Fruit fly (Drosophila melanogaster): ENCODE measurements around the gene CG10184.

Gene CG10184

DNA sequence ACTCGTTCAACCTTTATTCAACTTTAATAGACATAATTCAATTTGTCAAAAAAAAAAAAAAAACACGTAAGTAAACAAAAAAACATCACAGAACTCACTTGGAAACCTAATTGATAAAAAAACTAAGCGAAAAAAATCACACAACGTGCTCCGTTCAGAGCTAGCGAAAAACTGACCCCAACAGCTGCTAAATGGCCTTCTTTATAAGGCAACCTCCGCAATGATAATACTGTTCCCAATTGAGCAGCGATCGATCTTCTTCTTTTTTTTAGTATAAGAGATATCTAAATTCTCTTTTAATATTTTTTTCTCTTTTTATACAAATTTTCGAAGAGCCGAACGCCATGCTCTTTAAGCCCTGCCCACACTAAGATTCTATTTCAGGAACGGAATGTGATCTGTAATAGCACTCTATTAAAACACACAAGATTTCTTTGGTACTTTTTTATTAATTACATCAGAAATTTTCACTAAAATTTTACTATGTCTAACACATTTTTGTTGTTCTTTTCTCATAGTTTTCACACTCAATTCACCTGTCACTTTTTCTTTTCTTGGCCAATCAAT lies at the start of gene CG10184:
CG10184 (minus strand) TSS at position 181 of the 567 bp plus-strand sequence.
- TF ChIP-seq CG9948 (tag; optimal IDR thresholded peaks at IDR 0.05): no peak
- TF ChIP-seq Pif1A (GFP tag; optimal IDR thresholded peaks at IDR 0.05): peak; percentile 48
- no peak for TF ChIP-seq Snoo (tag; optimal IDR thresholded peaks at IDR 0.05)
- TF ChIP-seq CG14655 (GFP tag; optimal IDR thresholded peaks at IDR 0.05): peak; percentile 16
- no peak for TF ChIP-seq CG13204 (GFP tag; optimal IDR thresholded peaks at IDR 0.05)
- peak; percentile 30 for TF ChIP-seq gl (tag; optimal IDR thresholded peaks at IDR 0.05)
- TF ChIP-seq Ets98B (GFP tag; IDR thresholded peaks at IDR 0.05): no peak; the same call in 1 of the 2 replicates
- peak; percentile 13 for TF ChIP-seq CG17806 (tag; optimal IDR thresholded peaks at IDR 0.05)
- peak; percentile 61 for TF ChIP-seq CG12605 (GFP tag; IDR thresholded peaks at IDR 0.05)

DNA sequence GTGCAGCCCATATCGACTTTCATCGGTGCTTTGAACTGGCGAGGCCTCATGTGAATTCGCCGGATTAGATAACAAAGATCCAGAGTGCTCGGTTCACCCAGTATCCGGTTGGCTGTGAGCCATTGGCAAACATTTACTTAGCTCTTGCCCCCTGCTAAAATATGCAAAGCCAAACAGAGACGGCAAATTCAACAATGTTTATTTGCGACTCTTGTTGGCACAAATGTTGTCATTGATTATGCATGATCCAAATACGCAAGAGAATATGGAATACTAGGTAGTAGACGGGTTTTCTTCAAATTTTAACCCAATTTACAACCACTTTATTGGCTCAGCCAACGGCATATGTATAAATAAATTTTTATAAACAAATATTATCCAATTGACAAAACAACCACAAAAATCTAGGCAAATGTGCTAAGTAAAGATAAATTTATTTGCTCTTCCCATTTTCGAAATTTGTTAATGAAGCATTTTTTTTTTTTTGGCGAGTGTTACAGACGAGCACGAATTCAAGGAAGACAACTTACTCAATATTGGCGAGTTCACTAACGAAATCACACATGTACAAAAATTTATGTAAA lies 47.3 kb upstream of the CG10184 start:
- TF ChIP-seq CG4496 (GFP tag; IDR thresholded peaks at IDR 0.05) (peak; percentile 31; the same call in 1 of the 3 replicates), fd96Ca (GFP tag; IDR thresholded peaks at IDR 0.05) (no peak), Snoo (tag; optimal IDR thresholded peaks at IDR 0.05) (peak; percentile 40), Pif1A (GFP tag; optimal IDR thresholded peaks at IDR 0.05) (peak; percentile 12)

DNA sequence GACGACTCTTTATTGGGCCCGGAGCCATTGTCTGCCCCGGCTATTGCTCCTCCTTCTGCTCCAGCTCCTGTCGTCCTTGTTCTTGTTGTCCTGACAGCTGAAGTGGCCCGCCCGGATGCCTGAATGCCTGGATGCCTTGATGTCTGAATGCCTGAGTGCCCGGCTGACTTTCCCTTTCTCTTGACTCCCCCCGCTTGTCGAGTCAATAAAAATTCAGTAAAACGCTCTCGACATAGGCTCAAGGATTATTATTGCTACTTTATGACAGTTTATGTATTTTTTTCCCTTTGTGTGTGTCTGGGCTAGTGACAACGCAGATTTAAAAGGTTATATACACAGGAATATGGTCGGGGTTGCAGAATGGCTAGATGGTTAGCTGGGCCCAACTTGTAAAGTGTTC lies 44.5 kb upstream of the CG10184 start:
- TF ChIP-seq CG34367 (tag; optimal IDR thresholded peaks at IDR 0.05) (no peak), CG10348 (GFP tag; IDR thresholded peaks at IDR 0.05) (no peak), CG12605 (GFP tag; IDR thresholded peaks at IDR 0.05) (no peak), CG13204 (GFP tag; optimal IDR thresholded peaks at IDR 0.05) (no peak), D1 (tag; optimal IDR thresholded peaks at IDR 0.05) (no peak)

DNA sequence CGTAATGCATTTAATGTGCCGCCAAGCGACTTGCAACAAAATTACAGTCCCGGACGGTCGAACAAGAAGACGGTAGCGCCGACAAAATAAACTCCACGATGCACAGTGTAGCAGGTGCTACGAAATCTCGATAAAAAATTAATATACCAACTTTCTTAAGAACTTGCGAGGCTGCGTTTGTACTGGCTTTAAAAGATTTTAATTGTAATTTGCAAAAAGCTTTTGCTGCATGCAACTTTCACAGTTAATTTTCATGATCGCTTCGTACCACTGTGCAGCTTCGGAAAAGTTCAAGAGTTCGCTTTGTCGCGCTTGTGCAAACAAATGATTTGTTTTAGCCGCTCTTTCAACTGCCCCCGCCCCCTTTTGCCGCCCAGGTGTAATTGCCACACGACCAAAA lies 40.9 kb upstream of the CG10184 start:
- peak; percentile 94 for TF ChIP-seq CG4496 (GFP tag; IDR thresholded peaks at IDR 0.05)
- peak; percentile 20 for TF ChIP-seq CG13204 (GFP tag; optimal IDR thresholded peaks at IDR 0.05)
- TF ChIP-seq CG34367 (tag; optimal IDR thresholded peaks at IDR 0.05): peak; percentile 55
- peak; percentile 60 for TF ChIP-seq CG17806 (tag; optimal IDR thresholded peaks at IDR 0.05)
- peak; percentile 86 for TF ChIP-seq Pif1A (GFP tag; optimal IDR thresholded peaks at IDR 0.05)
- TF ChIP-seq Ets98B (GFP tag; IDR thresholded peaks at IDR 0.05): peak; percentile 92
- TF ChIP-seq CG32121 (GFP tag; IDR thresholded peaks at IDR 0.05): peak; percentile 91
- TF ChIP-seq CG15710 (tag; optimal IDR thresholded peaks at IDR 0.05): peak; percentile 58
- TF ChIP-seq CG8301 (tag; optimal IDR thresholded peaks at IDR 0.05): peak; percentile 71
- peak; percentile 94 for TF ChIP-seq fd96Ca (GFP tag; IDR thresholded peaks at IDR 0.05)
- TF ChIP-seq EcR (GFP tag; optimal IDR thresholded peaks at IDR 0.05): no peak
- peak; percentile 69 for TF ChIP-seq Snoo (tag; optimal IDR thresholded peaks at IDR 0.05)
- peak; percentile 74 for TF ChIP-seq rn (GFP tag; IDR thresholded peaks at IDR 0.05)
- TF ChIP-seq D1 (tag; optimal IDR thresholded peaks at IDR 0.05): no peak
- TF ChIP-seq CG10348 (GFP tag; IDR thresholded peaks at IDR 0.05): peak; percentile 73
- peak; percentile 63 for TF ChIP-seq CG9948 (tag; optimal IDR thresholded peaks at IDR 0.05)
- TF ChIP-seq Pif1B (GFP tag; optimal IDR thresholded peaks at IDR 0.05): peak; percentile 50
- peak; percentile 77 for TF ChIP-seq CG14655 (GFP tag; optimal IDR thresholded peaks at IDR 0.05)
- TF ChIP-seq CG12605 (GFP tag; IDR thresholded peaks at IDR 0.05): peak; percentile 79
- TF ChIP-seq gl (tag; optimal IDR thresholded peaks at IDR 0.05): no peak
- peak; percentile 68 for TF ChIP-seq CG8159 (tag; optimal IDR thresholded peaks at IDR 0.05)

DNA sequence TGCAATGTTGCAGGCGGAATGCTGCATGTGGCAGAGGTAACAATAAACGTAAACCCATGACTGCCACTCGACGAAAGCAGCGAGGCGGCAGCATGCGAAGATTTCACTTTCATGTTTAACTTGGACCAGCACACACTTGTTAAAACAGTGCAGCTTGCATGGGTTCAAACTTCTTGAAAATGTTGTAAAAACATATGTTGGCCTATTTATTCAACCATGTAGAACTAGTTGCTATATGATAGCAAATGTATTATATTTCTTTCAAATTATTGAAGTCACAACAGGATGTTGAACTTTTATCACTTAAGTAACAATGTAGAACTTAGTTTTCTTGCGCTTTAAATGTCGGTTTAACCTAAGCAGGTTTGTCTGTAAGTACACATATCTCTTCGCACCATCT lies 37.5 kb upstream of the CG10184 start:
- TF ChIP-seq CG14655 (GFP tag; optimal IDR thresholded peaks at IDR 0.05) (peak; percentile 5), CG15710 (tag; optimal IDR thresholded peaks at IDR 0.05) (no peak), Pif1A (GFP tag; optimal IDR thresholded peaks at IDR 0.05) (peak; percentile 15)

DNA sequence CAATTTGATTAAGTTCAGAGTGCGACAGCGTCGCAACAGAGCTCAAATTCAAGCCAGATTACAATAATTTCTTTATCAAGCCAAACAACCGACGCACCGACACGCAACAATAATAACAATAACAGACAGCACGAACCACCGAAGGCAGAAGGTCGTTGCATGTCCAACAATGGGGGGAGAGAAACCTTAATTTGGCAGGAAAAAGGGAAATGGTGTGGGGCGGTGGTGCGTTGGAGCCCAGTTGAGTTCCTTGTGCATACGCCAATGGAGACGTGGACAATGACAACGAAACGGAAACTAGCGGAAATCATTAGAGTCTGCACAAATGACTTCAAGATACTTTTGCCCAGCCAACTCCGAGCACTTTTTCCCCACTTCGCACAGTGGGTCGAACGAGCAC lies 34.3 kb upstream of the CG10184 start:
- TF ChIP-seq Ets98B (GFP tag; IDR thresholded peaks at IDR 0.05) (no peak), CG12605 (GFP tag; IDR thresholded peaks at IDR 0.05) (no peak), CG10348 (GFP tag; IDR thresholded peaks at IDR 0.05) (no peak), gl (tag; optimal IDR thresholded peaks at IDR 0.05) (no peak), CG9948 (tag; optimal IDR thresholded peaks at IDR 0.05) (no peak), fd96Ca (GFP tag; IDR thresholded peaks at IDR 0.05) (no peak), CG34367 (tag; optimal IDR thresholded peaks at IDR 0.05) (no peak), D1 (tag; optimal IDR thresholded peaks at IDR 0.05) (no peak), CG8159 (tag; optimal IDR thresholded peaks at IDR 0.05) (no peak), CG15710 (tag; optimal IDR thresholded peaks at IDR 0.05) (no peak)

DNA sequence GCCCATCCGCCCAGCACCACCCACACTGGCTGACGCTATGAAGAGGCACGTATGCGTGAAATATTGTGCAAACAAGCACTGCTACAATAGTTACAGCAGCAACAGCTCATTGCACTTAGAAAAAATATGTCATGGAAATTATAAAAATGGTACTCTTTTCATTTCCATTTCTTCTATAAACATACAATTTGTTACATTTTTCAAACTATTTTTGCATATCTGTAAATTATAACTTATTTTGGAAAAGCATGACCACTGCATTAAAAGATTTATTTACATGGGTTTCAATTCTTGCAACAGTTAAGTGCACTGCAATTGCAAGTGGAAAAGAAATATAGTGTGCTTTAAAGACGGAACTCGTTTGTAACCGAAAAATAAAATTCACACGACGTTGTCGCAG lies 33.1 kb upstream of the CG10184 start:
- peak; percentile 74 for TF ChIP-seq CG32121 (GFP tag; IDR thresholded peaks at IDR 0.05)
- peak; percentile 44 for TF ChIP-seq CG8301 (tag; optimal IDR thresholded peaks at IDR 0.05)
- TF ChIP-seq CG14655 (GFP tag; optimal IDR thresholded peaks at IDR 0.05): peak; percentile 47
- TF ChIP-seq CG4496 (GFP tag; IDR thresholded peaks at IDR 0.05): 0 out of 3 replicates have a peak, but pooled peaks have one; percentile 17
- TF ChIP-seq Ets98B (GFP tag; IDR thresholded peaks at IDR 0.05): peak; percentile 21; the same call in 1 of the 2 replicates
- TF ChIP-seq CG17806 (tag; optimal IDR thresholded peaks at IDR 0.05): no peak
- peak; percentile 47 for TF ChIP-seq Pif1A (GFP tag; optimal IDR thresholded peaks at IDR 0.05)
- no peak for TF ChIP-seq CG15710 (tag; optimal IDR thresholded peaks at IDR 0.05)
- TF ChIP-seq CG10348 (GFP tag; IDR thresholded peaks at IDR 0.05): no peak

Data from whole organism, pupa.